Worm (Caenorhabditis elegans): ENCODE measurements around the gene frpr-10.

Gene frpr-10

ce11 chrIV:7914991-7915390 is 42.6 kb upstream of the frpr-10 start, which contains the start of gene C49H3.4:
TSS of gene C49H3.4 (plus strand) at chrIV:7915291.
- TF ChIP-seq Y22D7AL.16 (tag; optimal IDR thresholded peaks at IDR 0.05), result no peak
- TF ChIP-seq C38D4.7 (GFP tag; optimal IDR thresholded peaks at IDR 0.05), result no peak
- TF ChIP-seq npax-4 (tag; optimal IDR thresholded peaks at IDR 0.05), result no peak
- TF ChIP-seq syd-9 (tag; optimal IDR thresholded peaks at IDR 0.05), result no peak
- no peak for TF ChIP-seq ceh-2 (tag; optimal IDR thresholded peaks at IDR 0.05)
- no peak for TF ChIP-seq ceh-9 (tag; optimal IDR thresholded peaks at IDR 0.05)

ce11 chrIV:7916907-7917306 is 40.7 kb upstream of the frpr-10 start:
- no peak for TF ChIP-seq unc-42 (tag; optimal IDR thresholded peaks at IDR 0.05)
- TF ChIP-seq ztf-16 (tag; optimal IDR thresholded peaks at IDR 0.05), result no peak
- no peak for TF ChIP-seq ceh-34 (tag; optimal IDR thresholded peaks at IDR 0.05)
- no peak for TF ChIP-seq pha-2 (tag; optimal IDR thresholded peaks at IDR 0.05)
- TF ChIP-seq ahr-1 (tag; optimal IDR thresholded peaks at IDR 0.05), result no peak
- TF ChIP-seq pqm-1 (tag; optimal IDR thresholded peaks at IDR 0.05), result no peak
- TF ChIP-seq eyg-1 (tag; optimal IDR thresholded peaks at IDR 0.05), result no peak
- TF ChIP-seq npax-4 (tag; optimal IDR thresholded peaks at IDR 0.05), result no peak
- TF ChIP-seq madf-2 (tag; optimal IDR thresholded peaks at IDR 0.05), result no peak
- no peak for TF ChIP-seq K09A11.1 (tag; optimal IDR thresholded peaks at IDR 0.05; ENCODE audit: insufficient read depth)
- TF ChIP-seq pros-1 (tag; optimal IDR thresholded peaks at IDR 0.05), result no peak
- no peak for TF ChIP-seq lin-11 (tag; optimal IDR thresholded peaks at IDR 0.05)
- TF ChIP-seq ceh-24 (tag; optimal IDR thresholded peaks at IDR 0.05), result no peak
- no peak for TF ChIP-seq unc-55 (GFP tag; optimal IDR thresholded peaks at IDR 0.05)
- no peak for TF ChIP-seq C38D4.7 (GFP tag; optimal IDR thresholded peaks at IDR 0.05)
- no peak for TF ChIP-seq ceh-9 (tag; optimal IDR thresholded peaks at IDR 0.05)
- no peak for TF ChIP-seq elt-2 (tag; optimal IDR thresholded peaks at IDR 0.05)
- TF ChIP-seq nhr-11 (tag; optimal IDR thresholded peaks at IDR 0.05), result no peak
- TF ChIP-seq fax-1 (tag; optimal IDR thresholded peaks at IDR 0.05), result no peak

- TF ChIP-seq dve-1 (tag; optimal IDR thresholded peaks at IDR 0.05) (no peak), pros-1 (tag; optimal IDR thresholded peaks at IDR 0.05) (no peak), ttx-3 (tag; optimal IDR thresholded peaks at IDR 0.05) (no peak), hlh-8 (tag; optimal IDR thresholded peaks at IDR 0.05) (no peak), tbx-2 (tag; optimal IDR thresholded peaks at IDR 0.05) (no peak), Y22D7AL.16 (tag; optimal IDR thresholded peaks at IDR 0.05) (no peak), sdc-2 (tag; optimal IDR thresholded peaks at IDR 0.05) (no peak), zip-5 (tag; optimal IDR thresholded peaks at IDR 0.05) (no peak), elt-4 (tag; optimal IDR thresholded peaks at IDR 0.05) (no peak)
Observed at ce11 chrIV:7917881-7918280, 39.7 kb upstream of the frpr-10 start.

- TF ChIP-seq hlh-13 (GFP tag; optimal IDR thresholded peaks at IDR 0.05), result no peak
- TF ChIP-seq gmeb-2 (tag; optimal IDR thresholded peaks at IDR 0.05), result no peak
- TF ChIP-seq rnt-1 (tag; optimal IDR thresholded peaks at IDR 0.05), result no peak
- TF ChIP-seq Y22D7AL.16 (tag; optimal IDR thresholded peaks at IDR 0.05), result no peak
- TF ChIP-seq ets-4 (tag; optimal IDR thresholded peaks at IDR 0.05), result no peak
- no peak for TF ChIP-seq F13H6.1 (tag; optimal IDR thresholded peaks at IDR 0.05)
- no peak for TF ChIP-seq lin-11 (tag; optimal IDR thresholded peaks at IDR 0.05)
- TF ChIP-seq pros-1 (tag; optimal IDR thresholded peaks at IDR 0.05), result no peak
- no peak for TF ChIP-seq eyg-1 (tag; optimal IDR thresholded peaks at IDR 0.05)
- TF ChIP-seq elt-4 (tag; optimal IDR thresholded peaks at IDR 0.05), result no peak
- TF ChIP-seq odd-2 (tag; optimal IDR thresholded peaks at IDR 0.05), result no peak
- no peak for TF ChIP-seq pha-2 (tag; optimal IDR thresholded peaks at IDR 0.05)
- no peak for TF ChIP-seq pqm-1 (tag; optimal IDR thresholded peaks at IDR 0.05)
- TF ChIP-seq lim-6 (tag; optimal IDR thresholded peaks at IDR 0.05), result no peak
- TF ChIP-seq hlh-15 (tag; optimal IDR thresholded peaks at IDR 0.05), result no peak
Observed at ce11 chrIV:7920126-7920525, 37.5 kb upstream of the frpr-10 start, which contains the start of gene C49H3.16. TSS of gene C49H3.16 (plus strand) at chrIV:7920426.
